Fruit fly (Drosophila melanogaster) whole organism, embryonic: ENCODE results near the gene yellow-g.

Experiments
- CG1024 ChIP-seq: fragments of 200-800 bp; sonication (Bioruptor generic); IDR thresholded peaks from 2 replicates; pipeline ENCODE4 v1.3.6; 2022; ENCODE audit warnings: missing biosample characterization, missing genetic modification characterization
- CG10654 ChIP-seq: fragments of 200-800 bp; sonication (Bioruptor generic); optimal IDR thresholded peaks from 2 replicates; lab custom pipeline; 2016; ENCODE audit warnings: missing biosample characterization, missing genetic modification characterization
- CG11085 ChIP-seq: fragments of 200-800 bp; sonication (Bioruptor generic); IDR thresholded peaks from 2 replicates; pipeline ENCODE4 v1.3.6; 2022; ENCODE audit warnings: missing biosample characterization, missing genetic modification characterization
- CG11560 ChIP-seq: fragments of 200-800 bp; sonication (Bioruptor generic); IDR thresholded peaks from 3 replicates; pipeline ENCODE4 v1.3.6; 2022; ENCODE audit warnings: missing biosample characterization, missing genetic modification characterization
- CG12071 ChIP-seq: fragments of 200-800 bp; sonication (Bioruptor generic); optimal IDR thresholded peaks from 3 replicates; lab custom pipeline; 2018; ENCODE audit warnings: missing biosample characterization, mild to moderate bottlenecking, missing genetic modification characterization
- CG12104 ChIP-seq: fragments of 200-800 bp; sonication (Bioruptor generic); optimal IDR thresholded peaks from 3 replicates; lab custom pipeline; 2016; ENCODE audit warnings: missing biosample characterization, missing genetic modification characterization
- CG12391 ChIP-seq: fragments of 200-800 bp; sonication (Bioruptor generic); optimal IDR thresholded peaks from 3 replicates; lab custom pipeline; 2018; ENCODE audit warnings: missing biosample characterization, mild to moderate bottlenecking, missing genetic modification characterization, moderate library complexity
- CG1529 ChIP-seq: fragments of 200-800 bp; sonication (Bioruptor generic); optimal IDR thresholded peaks from 3 replicates; lab custom pipeline; 2018; ENCODE audit warnings: missing biosample characterization, missing genetic modification characterization
- CG16779 ChIP-seq: fragments of 200-800 bp; sonication (Bioruptor generic); IDR thresholded peaks from 2 replicates; pipeline ENCODE4 v1.3.6; 2022; ENCODE audit warnings: missing biosample characterization, missing genetic modification characterization
- CG17359 ChIP-seq: fragments of 200-800 bp; sonication (Bioruptor generic); optimal IDR thresholded peaks from 3 replicates; lab custom pipeline; 2018; ENCODE audit warnings: missing biosample characterization, mild to moderate bottlenecking, missing genetic modification characterization, moderate library complexity
- CG1792 ChIP-seq: fragments of 200-800 bp; sonication (Bioruptor generic); optimal IDR thresholded peaks from 2 replicates; lab custom pipeline; 2016; ENCODE audit warnings: missing biosample characterization, missing genetic modification characterization
- CG1832 ChIP-seq: fragments of 200-800 bp; sonication (Bioruptor generic); optimal IDR thresholded peaks from 2 replicates; lab custom pipeline; 2017; ENCODE audit warnings: missing biosample characterization, mild to moderate bottlenecking, missing genetic modification characterization, inconsistent platforms
- CG2116 ChIP-seq: fragments of 200-800 bp; sonication (Bioruptor generic); optimal IDR thresholded peaks from 3 replicates; lab custom pipeline; 2018; ENCODE audit warnings: missing biosample characterization, mild to moderate bottlenecking, missing genetic modification characterization
- CG2129 ChIP-seq: fragments of 200-800 bp; sonication (Bioruptor generic); IDR thresholded peaks from 2 replicates; pipeline ENCODE4 v1.3.6; 2022; ENCODE audit warnings: missing biosample characterization, missing genetic modification characterization; ENCODE audit not compliant: partially characterized antibody
- CG31365 ChIP-seq: fragments of 200-800 bp; sonication (Bioruptor generic); optimal IDR thresholded peaks from 2 replicates; lab custom pipeline; 2018; ENCODE audit warnings: missing biosample characterization, mild to moderate bottlenecking, missing genetic modification characterization
- CG31388 ChIP-seq: fragments of 200-800 bp; sonication (Bioruptor generic); optimal IDR thresholded peaks from 2 replicates; lab custom pipeline; 2016; ENCODE audit warnings: missing biosample characterization, missing genetic modification characterization
- CG33557 ChIP-seq: fragments of 200-800 bp; sonication (Bioruptor generic); optimal IDR thresholded peaks from 2 replicates; lab custom pipeline; 2019; ENCODE audit warnings: missing biosample characterization, mild to moderate bottlenecking, missing genetic modification characterization, moderate library complexity
- CG34422 ChIP-seq: fragments of 200-800 bp; sonication (Bioruptor generic); IDR thresholded peaks from 3 replicates; pipeline ENCODE4 v1.3.6; 2022; ENCODE audit warnings: missing biosample characterization, missing genetic modification characterization
- CG3726 ChIP-seq: fragments of 200-800 bp; sonication (Bioruptor generic); IDR thresholded peaks from 3 replicates; pipeline ENCODE4, ENCODE4 v1.3.6; 2022; ENCODE audit warnings: missing biosample characterization, missing genetic modification characterization
- CG4424 ChIP-seq: fragments of 200-800 bp; sonication (Bioruptor generic); optimal IDR thresholded peaks from 3 replicates; lab custom pipeline; 2016; ENCODE audit warnings: missing biosample characterization, missing genetic modification characterization
- CG4730 ChIP-seq: fragments of 200-800 bp; sonication (Bioruptor generic); IDR thresholded peaks from 2 replicates; pipeline ENCODE4 v1.3.6; 2022; ENCODE audit warnings: missing biosample characterization, missing genetic modification characterization
- CG5180 ChIP-seq: fragments of 200-800 bp; sonication (Bioruptor generic); optimal IDR thresholded peaks from 3 replicates; lab custom pipeline; 2017; ENCODE audit warnings: missing biosample characterization, missing genetic modification characterization, mild to moderate bottlenecking, moderate library complexity, missing genetic modification reagents
- CG7963 ChIP-seq: fragments of 200-800 bp; sonication (Bioruptor generic); IDR thresholded peaks from 3 replicates; pipeline ENCODE4 v1.3.6; 2022; ENCODE audit warnings: missing biosample characterization, missing genetic modification characterization; ENCODE audit not compliant: partially characterized antibody
- CG7987 ChIP-seq: fragments of 200-800 bp; sonication (Bioruptor generic); optimal IDR thresholded peaks from 2 replicates; lab custom pipeline; 2018; ENCODE audit warnings: missing biosample characterization, mild to moderate bottlenecking, missing genetic modification characterization, moderate library complexity
- CG8281 ChIP-seq: fragments of 200-800 bp; sonication (Bioruptor generic); optimal IDR thresholded peaks from 2 replicates; lab custom pipeline; 2018; ENCODE audit warnings: missing biosample characterization, mild to moderate bottlenecking, missing genetic modification characterization, moderate library complexity
- CG8944 ChIP-seq: fragments of 200-800 bp; sonication (Bioruptor generic); optimal IDR thresholded peaks from 3 replicates; lab custom pipeline; 2016; ENCODE audit warnings: missing biosample characterization, missing genetic modification characterization
- CG9932 ChIP-seq: fragments of 200-800 bp; sonication (Bioruptor generic); IDR thresholded peaks from 2 replicates; pipeline ENCODE4 v1.3.6; 2022; ENCODE audit warnings: missing biosample characterization, missing genetic modification characterization
- Camta ChIP-seq: fragments of 200-800 bp; sonication (Bioruptor generic); optimal IDR thresholded peaks from 2 replicates; lab custom pipeline; 2016; ENCODE audit warnings: missing biosample characterization, missing genetic modification characterization
- Dp ChIP-seq: fragments of 200-800 bp; sonication (Bioruptor generic); optimal IDR thresholded peaks from 2 replicates; lab custom pipeline; 2018; ENCODE audit warnings: missing biosample characterization, mild to moderate bottlenecking, missing genetic modification characterization, moderate library complexity
- MTF-1 ChIP-seq: fragments of 200-800 bp; sonication (Bioruptor generic); optimal IDR thresholded peaks from 2 replicates; lab custom pipeline; 2018; ENCODE audit warnings: missing biosample characterization, mild to moderate bottlenecking, missing genetic modification characterization, borderline replicate concordance
- NK7.1 ChIP-seq: fragments of 200-800 bp; sonication (Bioruptor generic); optimal IDR thresholded peaks from 3 replicates; lab custom pipeline; 2016; ENCODE audit warnings: missing biosample characterization, missing genetic modification characterization
- bbx ChIP-seq: fragments of 200-800 bp; sonication (Bioruptor generic); IDR thresholded peaks from 2 replicates; pipeline ENCODE4 v1.3.6; 2022; ENCODE audit warnings: missing biosample characterization, missing genetic modification characterization; ENCODE audit not compliant: partially characterized antibody
- br ChIP-seq: fragments of >200 bp; optimal IDR thresholded peaks from 2 replicates; lab custom pipeline; 2017
- chif ChIP-seq, 2 experiments: fragments of 200-800 bp; sonication (Bioruptor generic); optimal IDR thresholded peaks; 3 replicates each; lab custom pipeline; 2016; ENCODE audit warnings: missing biosample characterization in 2 of 2, missing genetic modification characterization in 2 of 2
- dm ChIP-seq: fragments of 200-800 bp; sonication (Bioruptor generic); optimal IDR thresholded peaks from 3 replicates; lab custom pipeline; 2016; ENCODE audit warnings: missing biosample characterization, missing genetic modification characterization
- gt ChIP-seq: fragments of 200-800 bp; sonication (Bioruptor generic); IDR thresholded peaks from 2 replicates; pipeline ENCODE4 v1.3.6; 2022; ENCODE audit warnings: missing biosample characterization, missing genetic modification characterization
- mam ChIP-seq: fragments of 200-800 bp; sonication (Bioruptor generic); optimal IDR thresholded peaks from 3 replicates; lab custom pipeline; 2016; ENCODE audit warnings: missing biosample characterization, missing genetic modification characterization
- pita ChIP-seq: fragments of 200-800 bp; sonication (Bioruptor generic); optimal IDR thresholded peaks from 2 replicates; lab custom pipeline; 2017; ENCODE audit warnings: missing biosample characterization, mild to moderate bottlenecking, missing genetic modification characterization
- row ChIP-seq: fragments of 200-800 bp; sonication (Bioruptor generic); IDR thresholded peaks from 3 replicates; pipeline ENCODE4 v1.3.6; 2022; ENCODE audit warnings: missing biosample characterization, missing genetic modification characterization
- run ChIP-seq: fragments of 200-800 bp; sonication (Bioruptor generic); optimal IDR thresholded peaks from 3 replicates; lab custom pipeline; 2018; ENCODE audit warnings: missing biosample characterization, mild to moderate bottlenecking, missing genetic modification characterization
- sens-2 ChIP-seq: fragments of 200-800 bp; sonication (Bioruptor generic); IDR thresholded peaks from 2 replicates; pipeline ENCODE4 v1.3.6; 2022; ENCODE audit warnings: missing biosample characterization, missing genetic modification characterization
- sima ChIP-seq: fragments of 200-800 bp; sonication (Bioruptor generic); optimal IDR thresholded peaks from 2 replicates; lab custom pipeline; 2016; ENCODE audit warnings: missing biosample characterization, missing genetic modification characterization
- so ChIP-seq: fragments of 200-800 bp; sonication (Bioruptor generic); IDR thresholded peaks from 3 replicates; pipeline ENCODE4 v1.3.6; 2022; ENCODE audit warnings: missing biosample characterization, missing genetic modification characterization
- sug ChIP-seq: fragments of 200-800 bp; optimal IDR thresholded peaks from 2 replicates; lab custom pipeline; 2019; ENCODE audit warnings: missing biosample characterization, mild to moderate bottlenecking, missing genetic modification characterization, moderate library complexity
- trh ChIP-seq: fragments of 200-800 bp; sonication (Bioruptor generic); optimal IDR thresholded peaks from 2 replicates; lab custom pipeline; 2016; ENCODE audit warnings: missing biosample characterization, missing genetic modification characterization
- tx ChIP-seq: fragments of 200-800 bp; sonication (Bioruptor generic); optimal IDR thresholded peaks from 2 replicates; lab custom pipeline; 2016; ENCODE audit warnings: missing biosample characterization, missing genetic modification characterization
- vnd ChIP-seq: fragments of 200-800 bp; sonication (Bioruptor generic); IDR thresholded peaks from 3 replicates; pipeline ENCODE4 v1.3.6; 2022; ENCODE audit warnings: missing biosample characterization, missing genetic modification characterization; ENCODE audit not compliant: partially characterized antibody

Gene yellow-g

dm6 chr3L:2265692-2266444 is 6.7 kb downstream of the yellow-g start, which contains the start of the genes ecd and CG13806 (continued):
- TF ChIP-seq tx (GFP tag; lab: Kevin White, UChicago) (peak; percentile 26), mam (peak; percentile 66), sens-2 (GFP tag; lab: Robert Waterston, UW) (no peak)
- TF ChIP-seq, all 482 proteins: peak for 203

DNA sequence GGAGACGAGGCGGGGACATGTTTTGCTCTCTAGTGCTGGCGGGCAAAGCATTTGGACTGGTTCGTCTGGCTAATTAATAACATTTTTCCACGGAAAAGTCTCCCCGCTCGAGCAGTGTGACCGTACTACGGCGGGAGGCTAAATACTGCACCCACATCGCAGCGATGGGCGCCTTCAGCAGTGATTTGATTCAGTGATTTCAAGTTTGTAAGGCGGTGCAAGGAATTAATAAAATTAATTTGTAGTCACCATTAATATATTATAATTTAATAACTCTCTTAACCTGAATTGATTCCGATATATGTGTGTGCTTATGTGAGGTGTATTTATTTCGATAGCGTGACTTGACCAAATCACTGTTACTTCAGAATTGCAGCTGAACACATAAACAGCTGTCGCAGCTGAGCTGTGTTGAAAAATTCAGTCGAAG is 10.0 kb downstream of the yellow-g start, which contains the start of the genes oxt and CG13807:
Gene oxt, minus strand, starts transcription at position 150 of the 430 bp plus-strand sequence.
Gene CG13807, plus strand, starts transcription at position 405 of the 430 bp plus-strand sequence.
- TF ChIP-seq CG7987, result peak; percentile 72
- no peak for TF ChIP-seq CG1792 (GFP tag; lab: Kevin White, UChicago)
- peak; percentile 92 for TF ChIP-seq CG9932 (GFP tag; lab: Robert Waterston, UW)
- peak; percentile 51 to 66 for TF ChIP-seq chif (GFP tag; optimal IDR thresholded peaks at IDR 0.05; lab: Kevin White, UChicago)
- TF ChIP-seq row (GFP tag; lab: Robert Waterston, UW), result peak; percentile 97
- TF ChIP-seq NK7.1 (GFP tag; lab: Kevin White, UChicago), result no peak
- peak; percentile 77 for TF ChIP-seq CG16779 (GFP tag; lab: Robert Waterston, UW)
- TF ChIP-seq CG8944, result no peak
- peak; percentile 75 for TF ChIP-seq CG1529 (GFP tag; lab: Kevin White, UChicago)
- peak; percentile 85; the same call in 2 of the 3 replicates for TF ChIP-seq CG3726
- TF ChIP-seq Camta, result peak; percentile 67
- no peak for TF ChIP-seq pita (GFP tag; lab: Kevin White, UChicago)
- peak; percentile 26 for TF ChIP-seq CG5180
- TF ChIP-seq CG11560, result peak; percentile 62; the same call in 2 of the 3 replicates
- TF ChIP-seq vnd (GFP tag; lab: Robert Waterston, UW), result no peak
- TF ChIP-seq CG11085 (GFP tag; lab: Robert Waterston, UW), result peak; percentile 85
- TF ChIP-seq tx (GFP tag; lab: Kevin White, UChicago), result peak; percentile 23
- TF ChIP-seq dm (GFP tag; lab: Kevin White, UChicago), result no peak
- peak; percentile 86 for TF ChIP-seq CG17359 (tag; lab: Kevin White, UChicago)
- peak; percentile 66 for TF ChIP-seq CG10654 (GFP tag; lab: Kevin White, UChicago)
- 0 out of 2 replicates have a peak, but pooled peaks have one; percentile 16 for TF ChIP-seq bbx (GFP tag; lab: Robert Waterston, UW)
- no peak for TF ChIP-seq CG7963
- no peak for TF ChIP-seq CG1832 (GFP tag; lab: Kevin White, UChicago)
- TF ChIP-seq CG31388 (GFP tag; lab: Kevin White, UChicago), result peak; percentile 48
- no peak for TF ChIP-seq sima (GFP tag; lab: Kevin White, UChicago)
- peak; percentile 89 for TF ChIP-seq CG4424 (GFP tag; lab: Kevin White, UChicago)
- TF ChIP-seq trh (GFP tag; lab: Kevin White, UChicago), result peak; percentile 76
- TF ChIP-seq CG1024 (GFP tag; lab: Robert Waterston, UW), result peak; percentile 83
- peak; percentile 62 for TF ChIP-seq CG8281 (tag; lab: Kevin White, UChicago)
- peak; percentile 32 for TF ChIP-seq run (tag; lab: Kevin White, UChicago)
- TF ChIP-seq CG31365, result peak; percentile 36
- peak; percentile 90 for TF ChIP-seq CG34422 (GFP tag; lab: Robert Waterston, UW)
- TF ChIP-seq CG12391 (tag; lab: Kevin White, UChicago), result peak; percentile 91
- peak; percentile 80 for TF ChIP-seq CG33557 (GFP tag; lab: Kevin White, UChicago)
- peak; percentile 80 for TF ChIP-seq CG12104 (GFP tag; lab: Kevin White, UChicago)
- TF ChIP-seq CG4730 (GFP tag; lab: Robert Waterston, UW), result peak; percentile 80
- peak; percentile 23 for TF ChIP-seq Dp (GFP tag; lab: Kevin White, UChicago)
- TF ChIP-seq CG2116 (GFP tag; lab: Kevin White, UChicago), result peak; percentile 76
- peak; percentile 70 for TF ChIP-seq CG12071 (GFP tag; lab: Kevin White, UChicago)
- TF ChIP-seq so (GFP tag; lab: Robert Waterston, UW), result peak; percentile 92
- no peak for TF ChIP-seq br (lab: Kevin White, UChicago)
- TF ChIP-seq gt (GFP tag; lab: Robert Waterston, UW), result peak; percentile 57
- TF ChIP-seq CG2129 (GFP tag; lab: Robert Waterston, UW), result no peak
- TF ChIP-seq sug (tag; lab: Kevin White, UChicago), result peak; percentile 89
- peak; percentile 30 for TF ChIP-seq MTF-1 (GFP tag; lab: Kevin White, UChicago)
